Fruit fly (Drosophila melanogaster): ENCODE data around the gene Pgant5.

Pgant5 gene

dm6 chr2L:5052367-5052914 is 41.0 kb downstream of the Pgant5 start, which contains the start of gene senju (continued):
- TF ChIP-seq wek (GFP tag; optimal IDR thresholded peaks at IDR 0.05) (peak; percentile 57), Ada2b (GFP tag; IDR thresholded peaks at IDR 0.05) (peak; percentile 81), vnd (GFP tag; IDR thresholded peaks at IDR 0.05; ENCODE audit: partially characterized antibody) (peak; percentile 23; the same call in 1 of the 3 replicates), CG14441 (GFP tag; IDR thresholded peaks at IDR 0.05) (peak; percentile 83), CG10979 (tag; optimal IDR thresholded peaks at IDR 0.05) (peak; percentile 76), bsh (GFP tag; optimal IDR thresholded peaks at IDR 0.05) (peak; percentile 72 to 82), hth (optimal IDR thresholded peaks at IDR 0.05) (no peak), CG32532 (GFP tag; IDR thresholded peaks at IDR 0.05) (peak; percentile 89), tio (GFP tag; optimal IDR thresholded peaks at IDR 0.05) (peak; percentile 83), CG8765 (GFP tag; IDR thresholded peaks at IDR 0.05) (peak; percentile 50), CG16813 (GFP tag; IDR thresholded peaks at IDR 0.05; ENCODE audit: partially characterized antibody) (peak; percentile 39; the same call in 1 of the 3 replicates), fd96Cb (tag; optimal IDR thresholded peaks at IDR 0.05) (peak; percentile 61), CG6175 (GFP tag; IDR thresholded peaks at IDR 0.05) (peak; percentile 52; the same call in 2 of the 3 replicates), stwl (tag; optimal IDR thresholded peaks at IDR 0.05) (peak; percentile 79), CG15601 (tag; optimal IDR thresholded peaks at IDR 0.05) (peak; percentile 45), CG12236 (GFP tag; optimal IDR thresholded peaks at IDR 0.05) (peak; percentile 62), Doc3 (GFP tag; IDR thresholded peaks at IDR 0.05; ENCODE audit: partially characterized antibody) (no peak), CG3065 (GFP tag; optimal IDR thresholded peaks at IDR 0.05) (peak; percentile 72), Drgx (GFP tag; IDR thresholded peaks at IDR 0.05) (peak; percentile 81), CG43689 (GFP tag; IDR thresholded peaks at IDR 0.05) (peak; percentile 76), ERR (GFP tag; optimal IDR thresholded peaks at IDR 0.05) (peak; percentile 56), CG10274 (GFP tag; optimal IDR thresholded peaks at IDR 0.05) (peak; percentile 21), ham (GFP tag; IDR thresholded peaks at IDR 0.05) (peak; percentile 40; the same call in 1 of the 2 replicates), amos (GFP tag; IDR thresholded peaks at IDR 0.05; ENCODE audit: partially characterized antibody) (peak; percentile 54), jing (GFP tag; optimal IDR thresholded peaks at IDR 0.05) (peak; percentile 76), CG7839 (tag; optimal IDR thresholded peaks at IDR 0.05) (peak; percentile 79), mirr (GFP tag; optimal IDR thresholded peaks at IDR 0.05) (peak; percentile 84), CG13894 (tag; optimal IDR thresholded peaks at IDR 0.05) (peak; percentile 82), CG5953 (GFP tag; IDR thresholded peaks at IDR 0.05) (peak; percentile 62; the same call in 1 of the 2 replicates), chif (GFP tag; optimal IDR thresholded peaks at IDR 0.05) (peak; percentile 82 to 84), D (optimal IDR thresholded peaks at IDR 0.05) (peak; percentile 67), D (GFP tag; optimal IDR thresholded peaks at IDR 0.05) (peak; percentile 55), Stat92E (GFP tag; optimal IDR thresholded peaks at IDR 0.05) (peak in 1 of 3 experiments; percentile 8), nmo (GFP tag; optimal IDR thresholded peaks at IDR 0.05) (peak; percentile 65), Asciz (GFP tag; optimal IDR thresholded peaks at IDR 0.05) (peak; percentile 74), Xrp1 (GFP tag; IDR thresholded peaks at IDR 0.05) (peak; percentile 81; the same call in 1 of the 2 replicates), CG15269 (tag; optimal IDR thresholded peaks at IDR 0.05) (peak; percentile 83), maf-S (GFP tag; optimal IDR thresholded peaks at IDR 0.05) (peak; percentile 65), jigr1 (GFP tag; IDR thresholded peaks at IDR 0.05) (peak; percentile 47; the same call in 1 of the 3 replicates), ap (GFP tag; IDR thresholded peaks at IDR 0.05) (peak; percentile 75; the same call in 1 of the 2 replicates), sob (GFP tag; IDR thresholded peaks at IDR 0.05) (peak; percentile 84), tx (GFP tag; optimal IDR thresholded peaks at IDR 0.05) (peak; percentile 82), CG10959 (GFP tag; IDR thresholded peaks at IDR 0.05) (peak; percentile 50; the same call in 1 of the 2 replicates), btn (GFP tag; optimal IDR thresholded peaks at IDR 0.05) (peak; percentile 78), CG18619 (GFP tag; optimal IDR thresholded peaks at IDR 0.05) (peak; percentile 87), ash1 (GFP tag; optimal IDR thresholded peaks at IDR 0.05) (peak; percentile 74), Taf1 (GFP tag; IDR thresholded peaks at IDR 0.05) (peak; percentile 60), Mrtf (GFP tag; IDR thresholded peaks at IDR 0.05) (peak; percentile 80), HmgD (GFP tag; optimal IDR thresholded peaks at IDR 0.05) (peak; percentile 87)
